Worm (Caenorhabditis elegans): ENCODE results near the gene BE10.3.

ce11 chrIII:12821331-12821730, 13.5 kb downstream of the BE10.3 start:
- TF ChIP-seq unc-62 (GFP tag; optimal IDR thresholded peaks at IDR 0.05): no peak
- TF ChIP-seq lsy-2 (tag; optimal IDR thresholded peaks at IDR 0.05): no peak
- no peak for TF ChIP-seq elt-1 (tag; optimal IDR thresholded peaks at IDR 0.05; ENCODE audit: borderline replicate concordance, insufficient read depth)
- TF ChIP-seq snpc-4 (tag; optimal IDR thresholded peaks at IDR 0.05): no peak
- TF ChIP-seq ztf-11 (tag; optimal IDR thresholded peaks at IDR 0.05): no peak
- no peak for TF ChIP-seq nhr-12 (tag; optimal IDR thresholded peaks at IDR 0.05)
- TF ChIP-seq blmp-1 (tag; optimal IDR thresholded peaks at IDR 0.05): no peak
- TF ChIP-seq tbx-8 (GFP tag; optimal IDR thresholded peaks at IDR 0.05): no peak
- TF ChIP-seq ceh-83 (GFP tag; optimal IDR thresholded peaks at IDR 0.05): no peak
- TF ChIP-seq lin-13 (tag; optimal IDR thresholded peaks at IDR 0.05): no peak
- TF ChIP-seq bed-3 (GFP tag; optimal IDR thresholded peaks at IDR 0.05): no peak
- no peak for TF ChIP-seq elt-3 (tag; optimal IDR thresholded peaks at IDR 0.05)
- TF ChIP-seq pha-4 (tag; optimal IDR thresholded peaks at IDR 0.05): no peak
